Worm (Caenorhabditis elegans): ENCODE measurements around the gene mnm-2.

DNA sequence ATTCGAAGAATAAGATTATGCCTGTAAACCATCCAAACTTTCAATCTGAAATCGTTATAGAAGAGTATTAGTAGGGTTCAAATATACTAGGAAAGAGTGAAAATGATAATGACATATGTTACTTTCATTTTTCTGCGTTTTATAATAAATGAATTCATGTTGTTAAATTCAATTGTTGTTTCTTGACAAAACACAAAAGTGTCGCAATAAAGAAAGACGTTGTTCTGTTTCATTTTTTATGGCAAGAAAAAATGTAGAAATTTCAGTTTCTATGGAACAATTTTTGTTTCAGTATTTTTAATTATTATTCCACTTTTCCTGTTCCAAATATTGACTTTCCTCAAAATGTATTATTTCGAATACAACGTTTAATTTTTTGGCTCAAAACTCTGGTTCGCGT lies 23.9 kb downstream of the mnm-2 start, which contains the start of gene C10A4.4:
- TF ChIP-seq klf-2 (GFP tag; conservative IDR thresholded peaks at IDR 0.05): no peak
- TF ChIP-seq tab-1 (GFP tag; IDR thresholded peaks at IDR 0.05): no peak
- TF ChIP-seq flt-1 (GFP tag; IDR thresholded peaks at IDR 0.05): no peak
- TF ChIP-seq ztf-29 (GFP tag; IDR thresholded peaks at IDR 0.05): no peak
- TF ChIP-seq ref-1 (GFP tag; conservative IDR thresholded peaks at IDR 0.05): no peak

All from whole organism, midembryonic.